Worm (Caenorhabditis elegans) whole organism, mixed stage, embryonic: ENCODE measurements around the gene his-5.

ENCODE experiments used
- M03D4.4 ChIP-seq: sonication (generic microtip); optimal IDR thresholded peaks from 2 replicates; lab custom pipeline; 2017; ENCODE audit warnings: mild to moderate bottlenecking, missing genetic modification characterization, missing compliant biosample characterization
- bed-3 ChIP-seq: fragments of 200-800 bp; sonication (Bioruptor generic); optimal IDR thresholded peaks from 3 replicates; lab custom pipeline; 2018; ENCODE audit warnings: mild to moderate bottlenecking, missing genetic modification characterization, moderate library complexity, missing compliant biosample characterization
- blmp-1 ChIP-seq: fragments of 150-350 bp; optimal IDR thresholded peaks from 2 replicates; lab custom pipeline; 2014; ENCODE audit warnings: missing biosample characterization, missing genetic modification characterization
- ceh-39 ChIP-seq: fragments of 150-350 bp; optimal IDR thresholded peaks from 2 replicates; lab custom pipeline; 2014; ENCODE audit warnings: missing biosample characterization, missing genetic modification characterization
- ceh-43 ChIP-seq: fragments of 200-800 bp; sonication (Bioruptor generic); optimal IDR thresholded peaks from 2 replicates; lab custom pipeline; 2018; ENCODE audit warnings: mild to moderate bottlenecking, missing genetic modification characterization, moderate library complexity, missing compliant biosample characterization
- ceh-83 ChIP-seq: fragments of 200-800 bp; sonication (Bioruptor generic); optimal IDR thresholded peaks from 2 replicates; lab custom pipeline; 2018; ENCODE audit warnings: mild to moderate bottlenecking, missing genetic modification characterization, missing compliant biosample characterization
- ces-1 ChIP-seq: fragments of 150-350 bp; optimal IDR thresholded peaks from 2 replicates; lab custom pipeline; 2014; ENCODE audit warnings: missing biosample characterization, missing genetic modification reagents, missing genetic modification characterization
- cnd-1 ChIP-seq: fragments of 200-800 bp; sonication (Bioruptor generic); optimal IDR thresholded peaks from 2 replicates; lab custom pipeline; 2018; ENCODE audit warnings: mild to moderate bottlenecking, missing genetic modification characterization, missing compliant biosample characterization
- drap-1 ChIP-seq: fragments of 200-800 bp; sonication (Bioruptor generic); optimal IDR thresholded peaks from 3 replicates; lab custom pipeline; 2018; ENCODE audit warnings: mild to moderate bottlenecking, missing genetic modification characterization, missing compliant biosample characterization
- elt-1 ChIP-seq: sonication (generic microtip); optimal IDR thresholded peaks from 2 replicates; lab custom pipeline; 2017; ENCODE audit warnings: missing genetic modification characterization, mild to moderate bottlenecking, missing compliant biosample characterization, antibody characterized with exemption, moderate library complexity, borderline replicate concordance; ENCODE audit not compliant: insufficient read depth
- elt-3 ChIP-seq: fragments of 150-350 bp; optimal IDR thresholded peaks from 2 replicates; lab custom pipeline; 2014; ENCODE audit warnings: missing biosample characterization, missing genetic modification characterization
- flh-1 ChIP-seq: fragments of 200-800 bp; sonication (Bioruptor generic); optimal IDR thresholded peaks from 2 replicates; lab custom pipeline; 2018; ENCODE audit warnings: mild to moderate bottlenecking, missing genetic modification characterization, moderate library complexity, missing compliant biosample characterization
- hlh-1 ChIP-seq: fragments of 150-350 bp; optimal IDR thresholded peaks from 2 replicates; lab custom pipeline; 2014; ENCODE audit warnings: missing biosample characterization, missing genetic modification reagents, missing genetic modification characterization
- lin-32 ChIP-seq: fragments of 200-800 bp; sonication (Bioruptor generic); optimal IDR thresholded peaks from 2 replicates; lab custom pipeline; 2018; ENCODE audit warnings: mild to moderate bottlenecking, missing genetic modification characterization, missing compliant biosample characterization
- mab-5 ChIP-seq: fragments of 150-350 bp; optimal IDR thresholded peaks from 2 replicates; lab custom pipeline; 2014; ENCODE audit warnings: missing biosample characterization, missing genetic modification characterization
- mep-1 ChIP-seq: fragments of 150-350 bp; optimal IDR thresholded peaks from 2 replicates; lab custom pipeline; 2017; ENCODE audit warnings: missing biosample characterization, missing genetic modification reagents, missing genetic modification characterization, inconsistent platforms
- mls-2 ChIP-seq: sonication (generic microtip); optimal IDR thresholded peaks from 2 replicates; lab custom pipeline; 2016; ENCODE audit warnings: mild to moderate bottlenecking, missing genetic modification characterization, moderate library complexity, missing compliant biosample characterization
- nhr-12 ChIP-seq: fragments of 150-350 bp; optimal IDR thresholded peaks from 2 replicates; lab custom pipeline; 2014; ENCODE audit warnings: missing biosample characterization, missing genetic modification characterization
- nhr-2 ChIP-seq: fragments of 150-350 bp; optimal IDR thresholded peaks from 2 replicates; lab custom pipeline; 2014; ENCODE audit warnings: missing biosample characterization, missing genetic modification characterization
- nhr-237 ChIP-seq: fragments of 150-350 bp; optimal IDR thresholded peaks from 2 replicates; lab custom pipeline; 2014; ENCODE audit warnings: missing biosample characterization, missing genetic modification characterization
- nhr-28 ChIP-seq: fragments of 150-350 bp; optimal IDR thresholded peaks from 2 replicates; lab custom pipeline; 2014; ENCODE audit warnings: missing biosample characterization, missing genetic modification characterization
- pha-4 ChIP-seq: fragments of 150-350 bp; optimal IDR thresholded peaks from 2 replicates; lab custom pipeline; 2018; ENCODE audit warnings: missing biosample characterization, missing genetic modification reagents, missing genetic modification characterization
- sem-2 ChIP-seq: fragments of 200-800 bp; sonication (Bioruptor generic); optimal IDR thresholded peaks from 2 replicates; lab custom pipeline; 2018; ENCODE audit warnings: mild to moderate bottlenecking, missing genetic modification characterization, missing compliant biosample characterization
- snpc-4 ChIP-seq: fragments of 150-350 bp; optimal IDR thresholded peaks from 2 replicates; lab custom pipeline; 2014; ENCODE audit warnings: missing biosample characterization, missing genetic modification characterization
- tbx-8 ChIP-seq: fragments of 200-800 bp; sonication (Bioruptor generic); optimal IDR thresholded peaks from 2 replicates; lab custom pipeline; 2018; ENCODE audit warnings: mild to moderate bottlenecking, missing genetic modification characterization, moderate library complexity, missing compliant biosample characterization
- unc-120 ChIP-seq: sonication (generic microtip); optimal IDR thresholded peaks from 2 replicates; lab custom pipeline; 2017; ENCODE audit warnings: missing genetic modification characterization, missing compliant biosample characterization; ENCODE audit not compliant: poor library complexity, severe bottlenecking
- unc-39 ChIP-seq: fragments of 150-350 bp; optimal IDR thresholded peaks from 2 replicates; lab custom pipeline; 2014; ENCODE audit warnings: missing biosample characterization, missing genetic modification characterization
- unc-62 ChIP-seq: fragments of 150-350 bp; optimal IDR thresholded peaks from 2 replicates; lab custom pipeline; 2014; ENCODE audit warnings: missing biosample characterization, missing genetic modification reagents, missing genetic modification characterization
- zip-8 ChIP-seq: fragments of 150-350 bp; optimal IDR thresholded peaks from 2 replicates; lab custom pipeline; 2014; ENCODE audit warnings: missing biosample characterization, missing genetic modification characterization
- ztf-11 ChIP-seq: fragments of 150-350 bp; optimal IDR thresholded peaks from 2 replicates; lab custom pipeline; 2014; ENCODE audit warnings: missing biosample characterization, missing genetic modification characterization

The his-5 gene

ce11 chrV:8534534-8535283, at the start of gene his-5, which contains the start of gene his-6:
Gene his-5, plus strand, starts transcription at chrV:8535214.
Gene his-6, minus strand, starts transcription at chrV:8534977.
- TF ChIP-seq mls-2 (tag; lab: Kevin White, UChicago) (peak; percentile 13), pha-4 (peak; percentile 1), cnd-1 (tag; lab: Kevin White, UChicago) (peak; percentile 64)

- TF ChIP-seq drap-1 (GFP tag; lab: Kevin White, UChicago) (no peak), lin-32 (no peak), ceh-39 (tag; lab: Kevin White, UChicago) (no peak), ces-1 (no peak), hlh-1 (tag; lab: Kevin White, UChicago) (no peak), mab-5 (tag; lab: Kevin White, UChicago) (no peak), tbx-8 (GFP tag; lab: Kevin White, UChicago) (no peak), zip-8 (tag; lab: Kevin White, UChicago) (no peak), bed-3 (no peak), elt-3 (tag; lab: Kevin White, UChicago) (no peak), elt-1 (tag; lab: Kevin White, UChicago) (no peak), unc-62 (no peak), nhr-237 (tag; lab: Kevin White, UChicago) (no peak)
Observed at ce11 chrV:8494260-8494939, 40.6 kb upstream of the his-5 start, which contains the start of gene pxn-1. Gene pxn-1, plus strand, starts transcription at chrV:8494889.

ce11 chrV:8495106-8495505, 39.9 kb upstream of the his-5 start:
- TF ChIP-seq ceh-83 (GFP tag; lab: Kevin White, UChicago) (no peak), lin-32 (no peak), cnd-1 (tag; lab: Kevin White, UChicago) (no peak), M03D4.4 (tag; lab: Kevin White, UChicago) (no peak), blmp-1 (tag; lab: Kevin White, UChicago) (no peak), ceh-43 (GFP tag; lab: Kevin White, UChicago) (no peak), ces-1 (no peak)
- TF ChIP-seq, all 35 proteins: peak for 0

ce11 chrV:8495965-8496364, 39.0 kb upstream of the his-5 start:
- TF ChIP-seq mep-1 (tag; lab: Kevin White, UChicago): no peak
- no peak for TF ChIP-seq tbx-8 (GFP tag; lab: Kevin White, UChicago)
- TF ChIP-seq nhr-28 (tag; lab: Kevin White, UChicago): no peak
- no peak for TF ChIP-seq lin-32
- no peak for TF ChIP-seq drap-1 (GFP tag; lab: Kevin White, UChicago)
- TF ChIP-seq nhr-12 (tag; lab: Kevin White, UChicago): no peak
- TF ChIP-seq unc-120: no peak

ce11 chrV:8499407-8499806, 35.6 kb upstream of the his-5 start:
- TF ChIP-seq ztf-11 (tag; lab: Kevin White, UChicago): no peak
- TF ChIP-seq sem-2 (GFP tag; lab: Kevin White, UChicago): no peak
- no peak for TF ChIP-seq blmp-1 (tag; lab: Kevin White, UChicago)
- TF ChIP-seq mep-1 (tag; lab: Kevin White, UChicago): no peak
- TF ChIP-seq nhr-237 (tag; lab: Kevin White, UChicago): no peak
- no peak for TF ChIP-seq flh-1 (GFP tag; lab: Kevin White, UChicago)
- no peak for TF ChIP-seq cnd-1 (tag; lab: Kevin White, UChicago)
- no peak for TF ChIP-seq nhr-2 (tag; lab: Kevin White, UChicago)
- no peak for TF ChIP-seq pha-4
- no peak for TF ChIP-seq M03D4.4 (tag; lab: Kevin White, UChicago)
- no peak for TF ChIP-seq unc-120
- no peak for TF ChIP-seq hlh-1 (tag; lab: Kevin White, UChicago)
- no peak for TF ChIP-seq nhr-12 (tag; lab: Kevin White, UChicago)
- no peak for TF ChIP-seq snpc-4 (tag; lab: Kevin White, UChicago)
- no peak for TF ChIP-seq unc-39
